Worm (Caenorhabditis elegans): ENCODE data around the gene F16G10.10.

ce11 chrII:2372090-2372489 lies 18.7 kb downstream of the F16G10.10 start, which contains the start of gene F16G10.3:
- TF ChIP-seq him-1 (tag; optimal IDR thresholded peaks at IDR 0.05) (no peak), dao-5 (tag; optimal IDR thresholded peaks at IDR 0.05) (no peak), W03F9.2 (tag; optimal IDR thresholded peaks at IDR 0.05) (no peak)
